Fruit fly (Drosophila melanogaster) whole organism, embryonic: ENCODE measurements around the gene RhoGDI.
A peak's percentile ranks its signal among the peaks of the same experiment; 100 is the strongest.

Source experiments
- Antp ChIP-seq: fragments of 200-800 bp; sonication (Bioruptor generic); optimal IDR thresholded peaks from 3 replicates; lab custom pipeline; 2016; ENCODE audit warnings: missing biosample characterization, missing genetic modification characterization
- Atf3 ChIP-seq: fragments of 200-800 bp; sonication (Bioruptor generic); optimal IDR thresholded peaks from 3 replicates; lab custom pipeline; 2016; ENCODE audit warnings: missing biosample characterization, missing genetic modification characterization
- CG10431 ChIP-seq: fragments of 200-800 bp; sonication (Bioruptor generic); optimal IDR thresholded peaks from 3 replicates; lab custom pipeline; 2018; ENCODE audit warnings: missing biosample characterization, mild to moderate bottlenecking, missing genetic modification characterization
- CG11504 ChIP-seq: fragments of 200-800 bp; sonication (Bioruptor generic); optimal IDR thresholded peaks from 3 replicates; lab custom pipeline; 2019; ENCODE audit warnings: missing biosample characterization, mild to moderate bottlenecking, missing genetic modification characterization, moderate library complexity
- CG12104 ChIP-seq: fragments of 200-800 bp; sonication (Bioruptor generic); optimal IDR thresholded peaks from 3 replicates; lab custom pipeline; 2016; ENCODE audit warnings: missing biosample characterization, missing genetic modification characterization
- CG15479 ChIP-seq: fragments of 200-800 bp; sonication (Bioruptor generic); optimal IDR thresholded peaks from 3 replicates; lab custom pipeline; 2019; ENCODE audit warnings: missing biosample characterization, mild to moderate bottlenecking, missing genetic modification characterization, moderate library complexity
- CG17328 ChIP-seq: fragments of 200-800 bp; sonication (Bioruptor generic); IDR thresholded peaks from 2 replicates; pipeline ENCODE4 v1.3.6; 2022; ENCODE audit warnings: missing biosample characterization, missing genetic modification characterization
- CG17385 ChIP-seq: fragments of 200-800 bp; sonication (Bioruptor generic); optimal IDR thresholded peaks from 3 replicates; lab custom pipeline; 2018; ENCODE audit warnings: missing biosample characterization, mild to moderate bottlenecking, missing genetic modification characterization
- CG17612 ChIP-seq: fragments of 200-800 bp; sonication (Bioruptor generic); IDR thresholded peaks from 2 replicates; pipeline ENCODE4 v1.3.6; 2022; ENCODE audit warnings: missing biosample characterization, missing genetic modification characterization
- CG2129 ChIP-seq: fragments of 200-800 bp; sonication (Bioruptor generic); IDR thresholded peaks from 2 replicates; pipeline ENCODE4 v1.3.6; 2022; ENCODE audit warnings: missing biosample characterization, missing genetic modification characterization; ENCODE audit not compliant: partially characterized antibody
- CG3065 ChIP-seq: fragments of 200-800 bp; sonication (Bioruptor generic); optimal IDR thresholded peaks from 2 replicates; lab custom pipeline; 2016; ENCODE audit warnings: missing biosample characterization, missing genetic modification characterization
- CG3163 ChIP-seq: fragments of 200-800 bp; sonication (Bioruptor generic); optimal IDR thresholded peaks from 3 replicates; lab custom pipeline; 2016; ENCODE audit warnings: missing biosample characterization, missing genetic modification characterization
- CG32532 ChIP-seq: fragments of 200-800 bp; sonication (Bioruptor generic); IDR thresholded peaks from 2 replicates; pipeline ENCODE4 v1.3.6; 2022; ENCODE audit warnings: missing biosample characterization, missing genetic modification characterization
- CG4360 ChIP-seq: fragments of 200-800 bp; sonication (Bioruptor generic); IDR thresholded peaks from 2 replicates; pipeline ENCODE4 v1.3.6; 2022; ENCODE audit warnings: missing biosample characterization, missing genetic modification characterization
- CG43689 ChIP-seq: fragments of 200-800 bp; sonication (Bioruptor generic); IDR thresholded peaks from 2 replicates; pipeline ENCODE4 v1.3.6; 2022; ENCODE audit warnings: missing biosample characterization, missing genetic modification characterization
- CG7839 ChIP-seq: fragments of 200-800 bp; sonication (Bioruptor generic); optimal IDR thresholded peaks from 3 replicates; lab custom pipeline; 2018; ENCODE audit warnings: missing biosample characterization, mild to moderate bottlenecking, missing genetic modification characterization, moderate library complexity
- CoRest ChIP-seq: fragments of 200-800 bp; sonication (Bioruptor generic); optimal IDR thresholded peaks from 3 replicates; lab custom pipeline; 2018; ENCODE audit warnings: missing biosample characterization, mild to moderate bottlenecking, missing genetic modification characterization, moderate library complexity
- Gug ChIP-seq: fragments of 200-800 bp; sonication (Bioruptor generic); IDR thresholded peaks from 4 replicates; pipeline ENCODE4 v1.3.6; 2022; ENCODE audit warnings: missing biosample characterization, missing genetic modification characterization
- Hand ChIP-seq: fragments of 200-800 bp; sonication (Bioruptor generic); optimal IDR thresholded peaks from 2 replicates; lab custom pipeline; 2017; ENCODE audit warnings: mild to moderate bottlenecking, missing biosample characterization, missing genetic modification reagents, missing genetic modification characterization
- Hmx ChIP-seq: fragments of 200-800 bp; sonication (Bioruptor generic); optimal IDR thresholded peaks from 2 replicates; lab custom pipeline; 2016; ENCODE audit warnings: missing biosample characterization, missing genetic modification characterization
- Max ChIP-seq: fragments of 200-800 bp; sonication (Bioruptor generic); optimal IDR thresholded peaks from 2 replicates; lab custom pipeline; 2016; ENCODE audit warnings: missing biosample characterization, mild to moderate bottlenecking, missing genetic modification characterization
- Med ChIP-seq: fragments of 200-800 bp; sonication (Bioruptor generic); peaks from one replicate; lab custom pipeline; 2016; ENCODE audit warnings: missing biosample characterization, missing genetic modification characterization, mild to moderate bottlenecking, inconsistent platforms, moderate library complexity
- Mes4 ChIP-seq: fragments of 200-800 bp; sonication (Bioruptor generic); optimal IDR thresholded peaks from 2 replicates; lab custom pipeline; 2016; ENCODE audit warnings: missing biosample characterization, missing genetic modification characterization
- Myb ChIP-seq: fragments of 200-800 bp; sonication (Bioruptor generic); optimal IDR thresholded peaks from 2 replicates; lab custom pipeline; 2016; ENCODE audit warnings: missing biosample characterization, missing genetic modification characterization
- NC2β ChIP-seq: fragments of 200-800 bp; sonication (Bioruptor generic); optimal IDR thresholded peaks from 2 replicates; lab custom pipeline; 2016; ENCODE audit warnings: missing biosample characterization, missing genetic modification characterization
- NK7.1 ChIP-seq: fragments of 200-800 bp; sonication (Bioruptor generic); optimal IDR thresholded peaks from 3 replicates; lab custom pipeline; 2016; ENCODE audit warnings: missing biosample characterization, missing genetic modification characterization
- Oaz ChIP-seq: fragments of 200-800 bp; sonication (Bioruptor generic); IDR thresholded peaks from 2 replicates; pipeline ENCODE4 v1.3.6; 2022; ENCODE audit warnings: missing biosample characterization, missing genetic modification characterization
- Oli ChIP-seq: fragments of 200-800 bp; sonication (Bioruptor generic); optimal IDR thresholded peaks from 2 replicates; lab custom pipeline; 2018; ENCODE audit warnings: missing biosample characterization, mild to moderate bottlenecking, missing genetic modification characterization, moderate library complexity
- Ptx1 ChIP-seq: fragments of 200-800 bp; sonication (Bioruptor generic); IDR thresholded peaks from 2 replicates; pipeline ENCODE4 v1.3.6; 2022; ENCODE audit warnings: missing biosample characterization, missing genetic modification characterization
- abd-A ChIP-seq: fragments of 200-800 bp; sonication (Bioruptor generic); optimal IDR thresholded peaks from 3 replicates; lab custom pipeline; 2019; ENCODE audit warnings: missing biosample characterization, mild to moderate bottlenecking, missing genetic modification characterization, moderate library complexity
- amos ChIP-seq: fragments of 200-800 bp; sonication (Bioruptor generic); IDR thresholded peaks from 2 replicates; pipeline ENCODE4 v1.3.6; 2022; ENCODE audit warnings: missing biosample characterization, missing genetic modification characterization; ENCODE audit not compliant: partially characterized antibody
- ap ChIP-seq: fragments of 200-800 bp; sonication (Bioruptor generic); IDR thresholded peaks from 2 replicates; pipeline ENCODE4 v1.3.6; 2022; ENCODE audit warnings: missing biosample characterization, missing genetic modification characterization
- ara ChIP-seq: fragments of 200-800 bp; sonication (Bioruptor generic); IDR thresholded peaks from 2 replicates; pipeline ENCODE4 v1.3.6; 2022; ENCODE audit warnings: missing biosample characterization, missing genetic modification characterization
- bsh ChIP-seq, 2 experiments: fragments of 200-800 bp; sonication (Bioruptor generic); optimal IDR thresholded peaks; 2 replicates each; lab custom pipeline; 2017 to 2018; ENCODE audit warnings: mild to moderate bottlenecking in 2 of 2, missing biosample characterization in 2 of 2, missing genetic modification characterization in 2 of 2, moderate library complexity in 1 of 2
- caup ChIP-seq: fragments of 200-800 bp; sonication (Bioruptor generic); optimal IDR thresholded peaks from 3 replicates; lab custom pipeline; 2017; ENCODE audit warnings: missing biosample characterization, mild to moderate bottlenecking, missing genetic modification characterization, moderate library complexity; ENCODE audit not compliant: severe bottlenecking
- gcm ChIP-seq: fragments of 200-800 bp; sonication (Bioruptor generic); optimal IDR thresholded peaks from 2 replicates; lab custom pipeline; 2019; ENCODE audit warnings: missing biosample characterization, mild to moderate bottlenecking, missing genetic modification characterization, moderate library complexity
- grn ChIP-seq: fragments of 200-800 bp; sonication (Bioruptor generic); optimal IDR thresholded peaks from 3 replicates; lab custom pipeline; 2017; ENCODE audit warnings: missing biosample characterization, missing genetic modification characterization
- gt ChIP-seq: fragments of 200-800 bp; sonication (Bioruptor generic); IDR thresholded peaks from 2 replicates; pipeline ENCODE4 v1.3.6; 2022; ENCODE audit warnings: missing biosample characterization, missing genetic modification characterization
- h ChIP-seq: fragments of >200 bp; optimal IDR thresholded peaks from 2 replicates; lab custom pipeline; 2017
- ken ChIP-seq: fragments of 200-800 bp; sonication (Bioruptor generic); IDR thresholded peaks from 3 replicates; pipeline ENCODE4 v1.3.6; 2022; ENCODE audit warnings: missing biosample characterization, missing genetic modification characterization
- oc ChIP-seq: fragments of 200-800 bp; sonication (Bioruptor generic); optimal IDR thresholded peaks from 2 replicates; lab custom pipeline; 2018; ENCODE audit warnings: missing biosample characterization, mild to moderate bottlenecking, missing genetic modification characterization, moderate library complexity
- prd ChIP-seq, 3 experiments: fragments of >200 bp in 2 of 3; fragments of 200-800 bp in 1 of 3; sonication (Bioruptor generic) in 1 of 3; optimal IDR thresholded peaks in 2 of 3; IDR thresholded peaks in 1 of 3; 2 replicates in 2 of 3; 3 replicates in 1 of 3; pipeline versions ENCODE4 v1.3.6 to Lab custom; 2017 to 2022; ENCODE audit warnings: missing biosample characterization in 1 of 3, missing genetic modification characterization in 1 of 3
- run ChIP-seq: fragments of 200-800 bp; sonication (Bioruptor generic); optimal IDR thresholded peaks from 3 replicates; lab custom pipeline; 2018; ENCODE audit warnings: missing biosample characterization, mild to moderate bottlenecking, missing genetic modification characterization
- ssp ChIP-seq: fragments of 200-800 bp; sonication (Bioruptor generic); IDR thresholded peaks from 2 replicates; pipeline ENCODE4 v1.3.6; 2022; ENCODE audit warnings: missing biosample characterization, missing genetic modification characterization
- tgo ChIP-seq: fragments of 200-800 bp; sonication (Bioruptor generic); IDR thresholded peaks from 3 replicates; pipeline ENCODE4 v1.3.6; 2022; ENCODE audit warnings: missing biosample characterization, missing genetic modification characterization
- tio ChIP-seq: fragments of 200-800 bp; sonication (Bioruptor generic); optimal IDR thresholded peaks from 2 replicates; lab custom pipeline; 2017; ENCODE audit warnings: missing biosample characterization, missing genetic modification characterization, inconsistent platforms
- vvl ChIP-seq: fragments of 200-800 bp; sonication (Bioruptor generic); IDR thresholded peaks from 2 replicates; pipeline ENCODE4 v1.3.6; 2022; ENCODE audit warnings: missing biosample characterization, missing genetic modification characterization
- wek ChIP-seq: fragments of 200-800 bp; sonication (Bioruptor generic); optimal IDR thresholded peaks from 3 replicates; lab custom pipeline; 2018; ENCODE audit warnings: missing biosample characterization, mild to moderate bottlenecking, missing genetic modification characterization, moderate library complexity
- wor ChIP-seq: fragments of 200-800 bp; sonication (Bioruptor generic); IDR thresholded peaks from 2 replicates; pipeline ENCODE4 v1.3.6; 2022; ENCODE audit warnings: missing biosample characterization, missing genetic modification characterization

Gene RhoGDI

DNA sequence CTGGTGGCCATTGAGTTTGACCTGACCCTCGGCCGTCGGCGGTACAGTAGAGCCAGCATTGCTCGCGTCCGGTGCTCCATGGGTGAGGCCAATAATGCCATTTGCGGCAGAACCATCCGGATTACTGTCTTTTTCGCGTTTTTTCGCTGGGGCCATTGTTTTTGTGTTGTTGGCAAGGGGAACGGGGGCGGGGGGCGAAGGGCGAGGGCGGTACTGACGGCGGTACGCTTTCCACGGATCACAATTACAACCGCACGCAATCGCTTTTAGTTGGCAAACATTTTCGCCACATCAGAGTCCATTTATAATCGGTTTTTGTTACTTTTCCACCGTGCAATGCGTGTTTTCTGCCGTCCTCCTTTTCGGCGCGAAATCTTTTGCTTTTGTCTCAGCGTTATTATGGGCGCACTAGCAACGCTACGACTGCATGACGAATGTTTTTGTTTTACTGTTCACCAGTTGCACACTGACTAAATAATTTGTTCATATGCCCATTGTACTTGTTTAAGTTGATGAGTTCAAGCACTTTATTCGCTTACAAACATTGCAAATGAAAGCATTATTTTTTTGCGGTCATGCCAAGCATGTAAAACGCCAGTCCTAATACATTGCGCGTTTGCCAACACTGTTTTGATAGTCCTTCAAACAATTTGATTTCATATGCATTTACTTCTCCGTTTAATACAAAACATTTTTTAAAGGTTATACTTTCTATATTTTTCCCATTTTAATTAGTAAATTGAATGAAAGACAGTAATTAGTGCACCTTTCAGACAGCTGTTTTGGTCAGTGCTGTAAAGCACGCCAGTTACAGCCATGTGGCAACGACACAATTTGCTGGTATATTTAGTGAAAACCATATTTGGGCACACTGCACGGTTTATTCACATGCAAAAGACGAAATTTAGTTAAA lies 5.5 kb upstream of the RhoGDI start, which contains the start of gene Pfdn6 (continued):
- TF ChIP-seq CG12104 (GFP tag; lab: Kevin White, UChicago) (peak; percentile 72), CG3163 (GFP tag; lab: Kevin White, UChicago) (peak; percentile 39), CG2129 (GFP tag; lab: Robert Waterston, UW) (no peak), CG43689 (no peak), CG32532 (GFP tag; lab: Robert Waterston, UW) (peak; percentile 78), oc (tag; lab: Kevin White, UChicago) (no peak), CG15479 (GFP tag; lab: Kevin White, UChicago) (no peak), Gug (no peak), Myb (GFP tag; lab: Kevin White, UChicago) (peak; percentile 65), CG4360 (GFP tag; lab: Robert Waterston, UW) (0 out of 2 replicates have a peak, but pooled peaks have one; percentile 34), Hmx (GFP tag; lab: Kevin White, UChicago) (no peak), bsh (GFP tag; optimal IDR thresholded peaks at IDR 0.05; lab: Kevin White, UChicago) (peak in 1 of 2 experiments; percentile 64), vvl (GFP tag; lab: Robert Waterston, UW) (peak; percentile 85), Med (GFP tag; lab: Kevin White, UChicago) (peak; percentile 96), tio (GFP tag; lab: Kevin White, UChicago) (no peak), gcm (peak; percentile 7), CG7839 (tag; lab: Kevin White, UChicago) (no peak), CoRest (tag; lab: Kevin White, UChicago) (peak; percentile 82), ssp (GFP tag; lab: Robert Waterston, UW) (peak; percentile 69), tgo (peak; percentile 80), ken (GFP tag; lab: Robert Waterston, UW) (peak; percentile 91), run (tag; lab: Kevin White, UChicago) (peak; percentile 12), CG17328 (peak; percentile 68), grn (no peak), wek (GFP tag; lab: Kevin White, UChicago) (no peak), Mes4 (peak; percentile 42), Max (GFP tag; lab: Kevin White, UChicago) (peak; percentile 86), prd (optimal IDR thresholded peaks at IDR 0.05; lab: Kevin White, UChicago) (no peak), prd (GFP tag; IDR thresholded peaks at IDR 0.05; lab: Robert Waterston, UW) (peak; percentile 83), Ptx1 (peak; percentile 82), CG3065 (GFP tag; lab: Kevin White, UChicago) (peak; percentile 25), ara (GFP tag; lab: Robert Waterston, UW) (0 out of 2 replicates have a peak, but pooled peaks have one; percentile 35), Antp (GFP tag; lab: Kevin White, UChicago) (peak; percentile 57), amos (GFP tag; lab: Robert Waterston, UW) (peak; percentile 63; the same call in 1 of the 2 replicates), wor (GFP tag; lab: Robert Waterston, UW) (peak; percentile 87), caup (GFP tag; lab: Kevin White, UChicago) (peak; percentile 58), abd-A (tag; lab: Kevin White, UChicago) (no peak), Hand (GFP tag; lab: Kevin White, UChicago) (no peak), CG10431 (GFP tag; lab: Kevin White, UChicago) (peak; percentile 6), NC2β (GFP tag; lab: Kevin White, UChicago) (peak; percentile 75), Oli (tag; lab: Kevin White, UChicago) (no peak), Atf3 (GFP tag; lab: Kevin White, UChicago) (peak; percentile 42), Oaz (GFP tag; lab: Robert Waterston, UW) (peak; percentile 85; the same call in 1 of the 2 replicates), NK7.1 (GFP tag; lab: Kevin White, UChicago) (no peak), h (lab: Kevin White, UChicago) (no peak), ap (GFP tag; lab: Robert Waterston, UW) (peak; percentile 60), CG17612 (GFP tag; lab: Robert Waterston, UW) (no peak), CG11504 (tag; lab: Kevin White, UChicago) (no peak), CG17385 (GFP tag; lab: Kevin White, UChicago) (no peak), gt (GFP tag; lab: Robert Waterston, UW) (peak; percentile 70)
